Fruit fly (Drosophila melanogaster) whole organism: Measurements from ENCODE around the gene CG14341.

Source experiments
- CG8478 ChIP-seq: fragments of >200 bp; optimal IDR thresholded peaks from 2 replicates; lab custom pipeline; 2018; ENCODE audit warnings: inconsistent platforms
- Dll ChIP-seq: fragments of >200 bp; optimal IDR thresholded peaks from 2 replicates; lab custom pipeline; 2017
- pan ChIP-seq: fragments of >200 bp; optimal IDR thresholded peaks from 2 replicates; lab custom pipeline; 2017
- psq ChIP-seq: fragments of >200 bp; optimal IDR thresholded peaks from 2 replicates; lab custom pipeline; 2017
- usp ChIP-seq: fragments of >200 bp; optimal IDR thresholded peaks from 2 replicates; lab custom pipeline; 2017; ENCODE audit warnings: missing biosample characterization, missing genetic modification characterization, mixed read lengths

- TF ChIP-seq pan (lab: Kevin White, UChicago) (no peak), CG8478 (lab: Kevin White, UChicago) (no peak), usp (GFP tag; lab: Kevin White, UChicago) (no peak), psq (lab: Kevin White, UChicago) (no peak), Dll (no peak)
Observed at dm6 chr2L:1214465-1214864, 48.2 kb downstream of the CG14341 start.
